Worm (Caenorhabditis elegans) whole organism, young adult: Measurements from ENCODE around the gene osta-2.

Source experiments
- ccch-3 ChIP-seq: fragments of 200-800 bp; sonication (Bioruptor generic); optimal IDR thresholded peaks from 2 replicates; lab custom pipeline; 2018; ENCODE audit warnings: mild to moderate bottlenecking, missing genetic modification characterization, missing compliant biosample characterization
- ceh-40 ChIP-seq: fragments of 200-800 bp; sonication (Bioruptor generic); IDR thresholded peaks from 2 replicates; pipeline ENCODE4 v1.3.6; 2022; ENCODE audit warnings: missing genetic modification characterization, missing compliant biosample characterization
- pha-4 ChIP-seq: fragments of 150-350 bp; sonication (generic microtip); optimal IDR thresholded peaks from 2 replicates; lab custom pipeline; 2014; ENCODE audit warnings: missing biosample characterization, missing genetic modification reagents, missing genetic modification characterization
- unc-62 ChIP-seq: fragments of 150-350 bp; optimal IDR thresholded peaks from 2 replicates; lab custom pipeline; 2014; ENCODE audit warnings: missing biosample characterization, missing genetic modification reagents, missing genetic modification characterization

- TF ChIP-seq ccch-3 (GFP tag; lab: Kevin White, UChicago) (no peak), unc-62 (no peak), pha-4 (tag; lab: Kevin White, UChicago) (no peak), ceh-40 (GFP tag; lab: Robert Waterston, UW) (no peak)
Measured at ce11 chrII:5667540-5667939, 40.0 kb upstream of the osta-2 start.
